Worm (Caenorhabditis elegans) whole organism, L4 larva: ENCODE measurements around the gene Y39A3B.1.

Experiments
- D1046.2 ChIP-seq: fragments of 200-800 bp; sonication (Bioruptor generic); IDR thresholded peaks from 2 replicates; pipeline ENCODE4 v1.3.6; 2022; ENCODE audit warnings: missing genetic modification characterization, missing compliant biosample characterization
- F37D6.2 ChIP-seq: sonication (generic microtip); optimal IDR thresholded peaks from 2 replicates; lab custom pipeline; 2016; ENCODE audit warnings: mild to moderate bottlenecking, missing genetic modification characterization, missing compliant biosample characterization
- F49E8.2 ChIP-seq: sonication (generic microtip); optimal IDR thresholded peaks from 2 replicates; lab custom pipeline; 2016; ENCODE audit warnings: missing compliant biosample characterization, mild to moderate bottlenecking, missing genetic modification characterization, borderline replicate concordance
- R02D3.7 ChIP-seq: fragments of 150-350 bp; sonication (generic microtip); optimal IDR thresholded peaks from 3 replicates; lab custom pipeline; 2014; ENCODE audit warnings: missing biosample characterization, missing genetic modification characterization
- T26A8.4 ChIP-seq: fragments of 200-800 bp; sonication (Bioruptor generic); IDR thresholded peaks from 2 replicates; pipeline ENCODE4 v1.3.6; 2022; ENCODE audit warnings: missing genetic modification characterization, missing compliant biosample characterization
- Y48G9A.11 ChIP-seq: fragments of 200-800 bp; sonication (Bioruptor generic); IDR thresholded peaks from 2 replicates; pipeline ENCODE4 v1.3.6; 2022; ENCODE audit warnings: missing genetic modification reagents, missing genetic modification characterization, missing compliant biosample characterization
- Y5F2A.4 ChIP-seq: fragments of 200-800 bp; sonication (Bioruptor generic); optimal IDR thresholded peaks from 2 replicates; lab custom pipeline; 2018; ENCODE audit warnings: mild to moderate bottlenecking, missing genetic modification characterization, missing compliant biosample characterization
- Y75B8A.6 ChIP-seq: fragments of 200-800 bp; sonication (Bioruptor generic); IDR thresholded peaks from 2 replicates; pipeline ENCODE4 v1.3.6; 2022; ENCODE audit warnings: missing genetic modification reagents, missing genetic modification characterization, missing compliant biosample characterization
- ZK337.2 ChIP-seq: fragments of 200-800 bp; sonication (Bioruptor generic); IDR thresholded peaks from 2 replicates; pipeline ENCODE4 v1.3.6; 2022; ENCODE audit warnings: missing genetic modification reagents, missing genetic modification characterization, missing compliant biosample characterization
- arid-1 ChIP-seq: fragments of 200-800 bp; sonication (Bioruptor generic); conservative IDR thresholded peaks from 2 replicates; pipeline ENCODE4 v1.3.6; 2022; ENCODE audit warnings: missing genetic modification reagents, missing genetic modification characterization, missing compliant biosample characterization
- ceh-20 ChIP-seq: fragments of 200-800 bp; sonication (Bioruptor generic); IDR thresholded peaks from 2 replicates; pipeline ENCODE4 v1.3.6; 2022; ENCODE audit warnings: missing genetic modification reagents, missing genetic modification characterization, missing compliant biosample characterization
- ceh-28 ChIP-seq: fragments of 150-350 bp; optimal IDR thresholded peaks from 2 replicates; lab custom pipeline; 2014; ENCODE audit warnings: missing biosample characterization, missing genetic modification reagents, missing genetic modification characterization
- ceh-44 ChIP-seq: fragments of 200-800 bp; sonication (Bioruptor generic); IDR thresholded peaks from 2 replicates; pipeline ENCODE4 v1.3.6; 2022; ENCODE audit warnings: missing genetic modification reagents, missing genetic modification characterization, missing compliant biosample characterization
- ces-1 ChIP-seq: fragments of 150-350 bp; sonication (generic microtip); optimal IDR thresholded peaks from 4 replicates; lab custom pipeline; 2014; ENCODE audit warnings: missing biosample characterization, missing genetic modification reagents, missing genetic modification characterization
- cey-2 ChIP-seq: sonication (generic microtip); optimal IDR thresholded peaks from 3 replicates; lab custom pipeline; 2017; ENCODE audit warnings: missing genetic modification characterization, mild to moderate bottlenecking, missing compliant biosample characterization, antibody characterized with exemption, borderline replicate concordance; ENCODE audit not compliant: insufficient read depth
- ctbp-1 ChIP-seq: fragments of 200-800 bp; sonication (Bioruptor generic); IDR thresholded peaks from 2 replicates; pipeline ENCODE4 v1.3.6; 2022; ENCODE audit warnings: missing genetic modification reagents, missing genetic modification characterization, missing compliant biosample characterization
- daf-12 ChIP-seq: fragments of 150-350 bp; optimal IDR thresholded peaks from 2 replicates; lab custom pipeline; 2014; ENCODE audit warnings: missing biosample characterization, missing genetic modification reagents, missing genetic modification characterization
- daf-16 ChIP-seq, 3 experiments: sonication (generic microtip); optimal IDR thresholded peaks; 2 replicates each; lab custom pipeline; 2016 to 2017; ENCODE audit warnings: missing genetic modification characterization in 3 of 3, missing genetic modification reagents in 3 of 3, mild to moderate bottlenecking in 2 of 3, missing compliant biosample characterization in 2 of 3, missing biosample characterization in 1 of 3, moderate library complexity in 1 of 3
- daf-19 ChIP-seq: fragments of 200-800 bp; sonication (Bioruptor generic); conservative IDR thresholded peaks from 2 replicates; pipeline ENCODE4 v1.3.6; 2022; ENCODE audit warnings: missing genetic modification characterization, missing compliant biosample characterization
- dmd-6 ChIP-seq: fragments of 200-800 bp; sonication (Bioruptor generic); IDR thresholded peaks from 2 replicates; pipeline ENCODE4 v1.3.6; 2022; ENCODE audit warnings: missing genetic modification reagents, missing genetic modification characterization, missing compliant biosample characterization
- dmd-8 ChIP-seq: fragments of 200-800 bp; sonication (Bioruptor generic); IDR thresholded peaks from 2 replicates; pipeline ENCODE4 v1.3.6; 2022; ENCODE audit warnings: missing genetic modification characterization, missing compliant biosample characterization
- dmd-9 ChIP-seq: fragments of 200-800 bp; sonication (Bioruptor generic); IDR thresholded peaks from 2 replicates; pipeline ENCODE4 v1.3.6; 2022; ENCODE audit warnings: missing genetic modification reagents, missing genetic modification characterization, missing compliant biosample characterization
- dpl-1 ChIP-seq: fragments of 150-350 bp; optimal IDR thresholded peaks from 2 replicates; lab custom pipeline; 2014; ENCODE audit warnings: missing biosample characterization, missing genetic modification reagents, missing genetic modification characterization
- hlh-11 ChIP-seq: fragments of 200-800 bp; sonication (Bioruptor generic); optimal IDR thresholded peaks from 2 replicates; lab custom pipeline; 2018; ENCODE audit warnings: mild to moderate bottlenecking, missing genetic modification characterization, missing compliant biosample characterization
- hlh-30 ChIP-seq: sonication (generic microtip); optimal IDR thresholded peaks from 2 replicates; lab custom pipeline; 2017; ENCODE audit warnings: antibody characterized with exemption, mild to moderate bottlenecking, missing genetic modification characterization, missing compliant biosample characterization; ENCODE audit not compliant: insufficient read depth
- hmg-1.1 ChIP-seq: fragments of 200-800 bp; sonication (Bioruptor generic); IDR thresholded peaks from 2 replicates; pipeline ENCODE4 v1.3.6; 2022; ENCODE audit warnings: missing genetic modification reagents, missing genetic modification characterization, missing compliant biosample characterization
- lim-7 ChIP-seq: fragments of 200-800 bp; sonication (Bioruptor generic); IDR thresholded peaks from 2 replicates; pipeline ENCODE4 v1.3.6; 2022; ENCODE audit warnings: missing genetic modification characterization, missing compliant biosample characterization
- lin-1 ChIP-seq: fragments of 200-800 bp; sonication (Bioruptor generic); IDR thresholded peaks from 2 replicates; pipeline ENCODE4 v1.3.6; 2022; ENCODE audit warnings: missing genetic modification reagents, missing genetic modification characterization, missing compliant biosample characterization
- lin-13 ChIP-seq: fragments of 150-350 bp; optimal IDR thresholded peaks from 2 replicates; lab custom pipeline; 2014; ENCODE audit warnings: missing biosample characterization, missing genetic modification reagents, missing genetic modification characterization
- lin-15B ChIP-seq: fragments of 150-350 bp; sonication (generic microtip); optimal IDR thresholded peaks from 3 replicates; lab custom pipeline; 2014; ENCODE audit warnings: missing biosample characterization, missing genetic modification characterization
- lin-38 ChIP-seq: fragments of 200-800 bp; sonication (Bioruptor generic); IDR thresholded peaks from 2 replicates; pipeline ENCODE4 v1.3.6; 2022; ENCODE audit warnings: missing genetic modification reagents, missing genetic modification characterization, missing compliant biosample characterization
- madf-5 ChIP-seq, 2 experiments: fragments of 200-800 bp; sonication (Bioruptor generic); IDR thresholded peaks; 2 replicates each; pipeline ENCODE4 v1.3.6; 2022; ENCODE audit warnings: missing compliant biosample characterization in 2 of 2, missing genetic modification characterization in 2 of 2
- madf-9 ChIP-seq: fragments of 200-800 bp; sonication (Bioruptor generic); conservative IDR thresholded peaks from 2 replicates; pipeline ENCODE4 v1.3.6; 2022; ENCODE audit warnings: missing genetic modification reagents, missing genetic modification characterization, missing compliant biosample characterization
- mxl-2 ChIP-seq: fragments of 200-800 bp; sonication (Bioruptor generic); conservative IDR thresholded peaks from 2 replicates; pipeline ENCODE4 v1.3.6; 2022; ENCODE audit warnings: missing genetic modification reagents, missing genetic modification characterization, missing compliant biosample characterization
- nhr-10 ChIP-seq: fragments of 150-350 bp; optimal IDR thresholded peaks from 2 replicates; lab custom pipeline; 2014; ENCODE audit warnings: missing biosample characterization, missing genetic modification characterization
- nhr-11 ChIP-seq: fragments of 150-350 bp; optimal IDR thresholded peaks from 2 replicates; lab custom pipeline; 2014; ENCODE audit warnings: missing biosample characterization, missing genetic modification characterization
- nhr-237 ChIP-seq: sonication (generic microtip); optimal IDR thresholded peaks from 2 replicates; lab custom pipeline; 2017; ENCODE audit warnings: missing biosample characterization, missing genetic modification characterization
- nhr-41 ChIP-seq: fragments of 200-800 bp; sonication (Bioruptor generic); IDR thresholded peaks from 2 replicates; pipeline ENCODE4 v1.3.6; 2022; ENCODE audit warnings: missing genetic modification reagents, missing genetic modification characterization, missing compliant biosample characterization
- nhr-48 ChIP-seq: sonication (generic microtip); optimal IDR thresholded peaks from 2 replicates; lab custom pipeline; 2016; ENCODE audit warnings: mild to moderate bottlenecking, missing genetic modification characterization, missing compliant biosample characterization
- nhr-77 ChIP-seq: fragments of 150-350 bp; optimal IDR thresholded peaks from 2 replicates; lab custom pipeline; 2014; ENCODE audit warnings: missing biosample characterization, missing genetic modification characterization
- php-3 ChIP-seq: fragments of 200-800 bp; sonication (Bioruptor generic); IDR thresholded peaks from 2 replicates; pipeline ENCODE4 v1.3.6; 2022; ENCODE audit warnings: missing genetic modification reagents, missing genetic modification characterization, missing compliant biosample characterization
- snpc-1.2 ChIP-seq: fragments of 200-800 bp; sonication (Bioruptor generic); IDR thresholded peaks from 2 replicates; pipeline ENCODE4 v1.3.6; 2022; ENCODE audit warnings: missing genetic modification reagents, missing genetic modification characterization, missing compliant biosample characterization
- spr-1 ChIP-seq: sonication (generic microtip); optimal IDR thresholded peaks from 2 replicates; lab custom pipeline; 2016; ENCODE audit warnings: mild to moderate bottlenecking, missing genetic modification characterization, missing compliant biosample characterization
- tag-97 ChIP-seq: fragments of 200-800 bp; sonication (Bioruptor generic); IDR thresholded peaks from 2 replicates; pipeline ENCODE4 v1.3.6; 2022; ENCODE audit warnings: missing genetic modification characterization, missing compliant biosample characterization
- zip-2 ChIP-seq: fragments of 150-350 bp; optimal IDR thresholded peaks from 2 replicates; lab custom pipeline; 2014; ENCODE audit warnings: missing biosample characterization, missing genetic modification characterization
- ztf-11 ChIP-seq: fragments of 150-350 bp; optimal IDR thresholded peaks from 2 replicates; lab custom pipeline; 2014; ENCODE audit warnings: missing biosample characterization, missing genetic modification characterization
- ztf-7 ChIP-seq: fragments of 150-350 bp; optimal IDR thresholded peaks from 2 replicates; lab custom pipeline; 2014; ENCODE audit warnings: missing biosample characterization, missing genetic modification characterization

The Y39A3B.1 gene

ce11 chrIII:2031746-2032145, 25.9 kb downstream of the Y39A3B.1 start (continued):
- no peak for TF ChIP-seq nhr-11

DNA sequence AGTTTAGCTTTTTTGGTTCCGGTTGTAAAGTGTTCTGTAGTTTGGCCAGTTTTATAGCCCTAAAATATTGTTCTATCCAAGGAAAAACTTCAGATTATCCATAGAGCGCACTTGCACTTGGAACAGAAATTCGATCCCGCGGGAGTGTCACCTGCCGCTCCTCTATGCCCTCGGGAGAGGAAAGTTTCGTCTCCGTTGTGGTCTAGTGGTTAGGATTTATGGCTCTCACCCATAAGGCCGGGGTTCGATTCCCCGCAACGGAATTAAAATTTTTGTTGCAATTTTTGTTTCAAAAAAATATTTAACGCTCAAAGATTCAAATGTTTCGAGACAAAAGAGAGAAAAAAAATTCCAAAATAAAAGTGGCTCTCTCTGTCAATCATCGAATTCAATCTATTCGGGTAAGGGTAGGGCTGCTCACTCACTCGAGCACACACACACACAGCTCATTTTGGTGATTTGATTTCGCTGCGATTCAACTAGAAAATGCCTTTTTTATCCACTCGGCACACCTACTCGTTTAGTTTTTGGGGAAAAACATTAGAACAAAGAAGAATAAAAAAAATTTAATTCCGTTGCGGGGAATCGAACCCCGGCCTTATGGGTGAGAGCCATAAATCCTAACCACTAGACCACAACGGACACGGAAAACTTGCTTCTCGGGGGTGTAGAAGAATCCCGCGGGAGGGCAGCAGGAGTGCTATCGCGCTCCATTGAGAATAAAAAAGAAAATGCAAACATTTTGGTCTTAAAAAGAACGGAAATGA, 26.7 kb downstream of the Y39A3B.1 start:
- TF ChIP-seq daf-19 (GFP tag; lab: Robert Waterston, UW) (no peak), nhr-41 (GFP tag; lab: Robert Waterston, UW) (0 out of 2 replicates have a peak, but pooled peaks have one; percentile 14), dmd-9 (no peak), lin-15B (tag; lab: Kevin White, UChicago) (no peak), dmd-6 (GFP tag; lab: Robert Waterston, UW) (peak; percentile 29), hlh-30 (tag; lab: Kevin White, UChicago) (peak; percentile 0), ctbp-1 (GFP tag; lab: Robert Waterston, UW) (peak; percentile 58), dmd-8 (GFP tag; lab: Robert Waterston, UW) (peak; percentile 81), mxl-2 (GFP tag; lab: Robert Waterston, UW) (no peak), Y5F2A.4 (GFP tag; lab: Kevin White, UChicago) (no peak), lin-13 (GFP tag; lab: Kevin White, UChicago) (peak; percentile 55), nhr-77 (tag; lab: Kevin White, UChicago) (no peak), daf-16 (GFP tag; optimal IDR thresholded peaks at IDR 0.05; lab: Kevin White, UChicago) (peak in 1 of 2 experiments; percentile 9), daf-16 (tag; optimal IDR thresholded peaks at IDR 0.05; lab: Kevin White, UChicago) (no peak), F49E8.2 (tag; lab: Kevin White, UChicago) (no peak), ceh-28 (no peak), ztf-7 (tag; lab: Kevin White, UChicago) (no peak), T26A8.4 (GFP tag; lab: Robert Waterston, UW) (peak; percentile 23), snpc-1.2 (GFP tag; lab: Robert Waterston, UW) (peak; percentile 73), lin-1 (peak; percentile 50; the same call in 1 of the 2 replicates), hmg-1.1 (GFP tag; lab: Robert Waterston, UW) (peak; percentile 42), nhr-10 (tag; lab: Kevin White, UChicago) (no peak), cey-2 (tag; lab: Kevin White, UChicago) (no peak), R02D3.7 (tag; lab: Kevin White, UChicago) (no peak), lim-7 (peak; percentile 84), php-3 (GFP tag; lab: Robert Waterston, UW) (no peak), madf-9 (peak; percentile 19; the same call in 1 of the 2 replicates), lin-38 (GFP tag; lab: Robert Waterston, UW) (peak; percentile 97), madf-5 (GFP tag; IDR thresholded peaks at IDR 0.05; lab: Robert Waterston, UW) (peak; percentile 80 to 81; a peak in 2 of 4 replicates), tag-97 (GFP tag; lab: Robert Waterston, UW) (0 out of 2 replicates have a peak, but pooled peaks have one; percentile 21), ZK337.2 (GFP tag; lab: Robert Waterston, UW) (peak; percentile 78), ces-1 (GFP tag; lab: Kevin White, UChicago) (no peak), hlh-11 (tag; lab: Kevin White, UChicago) (no peak), nhr-237 (tag; lab: Kevin White, UChicago) (no peak), F37D6.2 (tag; lab: Kevin White, UChicago) (no peak), spr-1 (tag; lab: Kevin White, UChicago) (peak; percentile 51), ztf-11 (tag; lab: Kevin White, UChicago) (no peak), Y48G9A.11 (GFP tag; lab: Robert Waterston, UW) (peak; percentile 29; the same call in 1 of the 2 replicates), D1046.2 (GFP tag; lab: Robert Waterston, UW) (peak; percentile 77; the same call in 1 of the 2 replicates), nhr-48 (tag; lab: Kevin White, UChicago) (no peak), zip-2 (tag; lab: Kevin White, UChicago) (no peak), ceh-20 (GFP tag; lab: Robert Waterston, UW) (0 out of 2 replicates have a peak, but pooled peaks have one; percentile 8), daf-12 (tag; lab: Kevin White, UChicago) (no peak), arid-1 (peak; percentile 68; the same call in 1 of the 2 replicates), dpl-1 (peak; percentile 11), Y75B8A.6 (GFP tag; lab: Robert Waterston, UW) (no peak), ceh-44 (GFP tag; lab: Robert Waterston, UW) (peak; percentile 72; the same call in 1 of the 2 replicates)
